Worm (Caenorhabditis elegans): ENCODE results near the gene odr-2.

odr-2 gene

ce11 chrV:7089217-7089616, 14.1 kb upstream of the odr-2 start:
- TF ChIP-seq unc-62 (GFP tag; optimal IDR thresholded peaks at IDR 0.05) = no peak

ce11 chrV:7091287-7091686, 12.1 kb upstream of the odr-2 start, which contains the start of gene nhr-286:
Gene nhr-286, minus strand, starts transcription at chrV:7091610.
- TF ChIP-seq unc-62 (GFP tag; optimal IDR thresholded peaks at IDR 0.05) = no peak

- TF ChIP-seq unc-62 (GFP tag; optimal IDR thresholded peaks at IDR 0.05) = no peak
Measured at ce11 chrV:7093720-7094401, 9.5 kb upstream of the odr-2 start, which contains the start of gene nhr-135. Gene nhr-135, minus strand, starts transcription at chrV:7093770.

ce11 chrV:7095254-7095990, 7.9 kb upstream of the odr-2 start:
- no peak for TF ChIP-seq unc-62 (GFP tag; optimal IDR thresholded peaks at IDR 0.05)

ce11 chrV:7096129-7096730, 7.1 kb upstream of the odr-2 start:
- TF ChIP-seq unc-62 (GFP tag; optimal IDR thresholded peaks at IDR 0.05) = no peak

ce11 chrV:7096811-7097210, 6.5 kb upstream of the odr-2 start:
- TF ChIP-seq unc-62 (GFP tag; optimal IDR thresholded peaks at IDR 0.05) = no peak

ce11 chrV:7106499-7107152, 3.3 kb downstream of the odr-2 start:
- no peak for TF ChIP-seq unc-62 (GFP tag; optimal IDR thresholded peaks at IDR 0.05)

ce11 chrV:7110370-7110769, 7.0 kb downstream of the odr-2 start:
- TF ChIP-seq unc-62 (GFP tag; optimal IDR thresholded peaks at IDR 0.05) = no peak

- TF ChIP-seq unc-62 (GFP tag; optimal IDR thresholded peaks at IDR 0.05) = no peak
Measured at ce11 chrV:7111276-7111675, 7.9 kb downstream of the odr-2 start.

- no peak for TF ChIP-seq unc-62 (GFP tag; optimal IDR thresholded peaks at IDR 0.05)
Measured at ce11 chrV:7112223-7112622, 8.9 kb downstream of the odr-2 start.

ce11 chrV:7118796-7119195, 15.4 kb downstream of the odr-2 start, which contains the start of gene srx-33:
Gene srx-33, minus strand, starts transcription at chrV:7118896.
- no peak for TF ChIP-seq unc-62 (GFP tag; optimal IDR thresholded peaks at IDR 0.05)

- no peak for TF ChIP-seq unc-62 (GFP tag; optimal IDR thresholded peaks at IDR 0.05)
Measured at ce11 chrV:7120168-7120567, 16.8 kb downstream of the odr-2 start, which contains the start of gene srx-34. Gene srx-34, minus strand, starts transcription at chrV:7120268.

- TF ChIP-seq unc-62 (GFP tag; optimal IDR thresholded peaks at IDR 0.05) = no peak
Measured at ce11 chrV:7123188-7123708, 19.9 kb downstream of the odr-2 start, which contains the start of gene lmd-5. Gene lmd-5, plus strand, starts transcription at chrV:7123658.

ce11 chrV:7123979-7124378, 20.6 kb downstream of the odr-2 start:
- no peak for TF ChIP-seq unc-62 (GFP tag; optimal IDR thresholded peaks at IDR 0.05)

- no peak for TF ChIP-seq unc-62 (GFP tag; optimal IDR thresholded peaks at IDR 0.05)
Measured at ce11 chrV:7129460-7129859, 26.1 kb downstream of the odr-2 start, which contains the start of gene T01C4.8. Gene T01C4.8, minus strand, starts transcription at chrV:7129560.

ce11 chrV:7130974-7131373, 27.6 kb downstream of the odr-2 start, which contains the start of gene srx-36:
Gene srx-36, minus strand, starts transcription at chrV:7131074.
- TF ChIP-seq unc-62 (GFP tag; optimal IDR thresholded peaks at IDR 0.05) = no peak

All from whole organism, dauer.